Worm (Caenorhabditis elegans) whole organism, L3 larva: ENCODE results near the gene plrg-1.

Experiments used
- R02D3.7 ChIP-seq: fragments of 150-350 bp; optimal IDR thresholded peaks from 2 replicates; lab custom pipeline; 2014; ENCODE audit warnings: missing biosample characterization, missing genetic modification characterization
- ZK546.5 ChIP-seq: sonication (generic microtip); optimal IDR thresholded peaks from 2 replicates; lab custom pipeline; 2017; ENCODE audit warnings: missing biosample characterization, missing genetic modification characterization
- aly-2 ChIP-seq: fragments of 150-350 bp; optimal IDR thresholded peaks from 2 replicates; lab custom pipeline; 2014; ENCODE audit warnings: missing biosample characterization, missing genetic modification characterization
- ama-1 ChIP-seq: fragments of 150-350 bp; optimal IDR thresholded peaks from 2 replicates; lab custom pipeline; 2018
- ceh-16 ChIP-seq: sonication (generic microtip); optimal IDR thresholded peaks from 2 replicates; lab custom pipeline; 2017; ENCODE audit warnings: missing biosample characterization, missing genetic modification characterization
- ceh-28 ChIP-seq: fragments of 150-350 bp; optimal IDR thresholded peaks from 2 replicates; lab custom pipeline; 2014; ENCODE audit warnings: missing biosample characterization, missing genetic modification reagents, missing genetic modification characterization
- ceh-9 ChIP-seq: sonication (generic microtip); optimal IDR thresholded peaks from 2 replicates; lab custom pipeline; 2018; ENCODE audit warnings: missing biosample characterization, missing genetic modification characterization
- daf-12 ChIP-seq: fragments of 150-350 bp; optimal IDR thresholded peaks from 2 replicates; lab custom pipeline; 2014; ENCODE audit warnings: missing biosample characterization, missing genetic modification reagents, missing genetic modification characterization
- egl-5 ChIP-seq: fragments of 150-350 bp; optimal IDR thresholded peaks from 2 replicates; lab custom pipeline; 2017; ENCODE audit warnings: missing biosample characterization, missing genetic modification reagents, missing genetic modification characterization, inconsistent platforms
- elt-1 ChIP-seq: fragments of 150-350 bp; optimal IDR thresholded peaks from 2 replicates; lab custom pipeline; 2014; ENCODE audit warnings: missing biosample characterization, missing genetic modification characterization
- elt-2 ChIP-seq: sonication (generic microtip); optimal IDR thresholded peaks from 2 replicates; lab custom pipeline; 2016; ENCODE audit warnings: missing genetic modification reagents, mild to moderate bottlenecking, missing genetic modification characterization, missing compliant biosample characterization
- fkh-10 ChIP-seq: sonication (generic microtip); optimal IDR thresholded peaks from 2 replicates; lab custom pipeline; 2017; ENCODE audit warnings: missing biosample characterization, missing genetic modification reagents, missing genetic modification characterization
- fkh-2 ChIP-seq: fragments of 150-350 bp; optimal IDR thresholded peaks from 2 replicates; lab custom pipeline; 2014; ENCODE audit warnings: missing biosample characterization, missing genetic modification reagents, missing genetic modification characterization
- jun-1 ChIP-seq: fragments of 150-350 bp; optimal IDR thresholded peaks from 2 replicates; lab custom pipeline; 2014; ENCODE audit warnings: missing biosample characterization, missing genetic modification reagents, missing genetic modification characterization
- lin-15B ChIP-seq: fragments of 150-350 bp; optimal IDR thresholded peaks from 2 replicates; lab custom pipeline; 2014; ENCODE audit warnings: missing biosample characterization, missing genetic modification characterization
- lin-39 ChIP-seq: fragments of 150-350 bp; optimal IDR thresholded peaks from 2 replicates; lab custom pipeline; 2018; ENCODE audit warnings: missing biosample characterization, missing genetic modification reagents, missing genetic modification characterization
- lsy-12 ChIP-seq: sonication (generic microtip); optimal IDR thresholded peaks from 2 replicates; lab custom pipeline; 2016; ENCODE audit warnings: mild to moderate bottlenecking, missing genetic modification characterization, missing compliant biosample characterization
- mdl-1 ChIP-seq: fragments of 150-350 bp; optimal IDR thresholded peaks from 2 replicates; lab custom pipeline; 2014; ENCODE audit warnings: missing biosample characterization, missing genetic modification characterization
- nfya-1 ChIP-seq: sonication (generic microtip); optimal IDR thresholded peaks from 2 replicates; lab custom pipeline; 2017; ENCODE audit warnings: missing genetic modification characterization, mild to moderate bottlenecking, missing compliant biosample characterization, antibody characterized with exemption, moderate library complexity; ENCODE audit not compliant: insufficient read depth
- nhr-12 ChIP-seq: fragments of 150-350 bp; optimal IDR thresholded peaks from 2 replicates; lab custom pipeline; 2014; ENCODE audit warnings: missing biosample characterization, missing genetic modification characterization
- nhr-23 ChIP-seq: fragments of 150-350 bp; optimal IDR thresholded peaks from 2 replicates; lab custom pipeline; 2014; ENCODE audit warnings: missing biosample characterization, missing genetic modification reagents, missing genetic modification characterization
- nhr-25 ChIP-seq: sonication (generic microtip); optimal IDR thresholded peaks from 2 replicates; lab custom pipeline; 2017; ENCODE audit warnings: missing biosample characterization, missing genetic modification characterization
- nhr-28 ChIP-seq: fragments of 150-350 bp; optimal IDR thresholded peaks from 2 replicates; lab custom pipeline; 2014; ENCODE audit warnings: missing biosample characterization, missing genetic modification characterization
- nhr-43 ChIP-seq: sonication (generic microtip); optimal IDR thresholded peaks from 2 replicates; lab custom pipeline; 2016; ENCODE audit warnings: mild to moderate bottlenecking, missing genetic modification characterization, missing compliant biosample characterization; ENCODE audit not compliant: poor library complexity, severe bottlenecking
- nhr-76 ChIP-seq: fragments of 150-350 bp; sonication (generic microtip); optimal IDR thresholded peaks from 5 replicates; lab custom pipeline; 2014; ENCODE audit warnings: missing biosample characterization, missing genetic modification characterization
- pqm-1 ChIP-seq: fragments of 150-350 bp; optimal IDR thresholded peaks from 2 replicates; lab custom pipeline; 2017; ENCODE audit warnings: missing biosample characterization, missing genetic modification characterization, inconsistent platforms
- sea-2 ChIP-seq: fragments of 150-350 bp; sonication (generic microtip); optimal IDR thresholded peaks from 4 replicates; lab custom pipeline; 2014; ENCODE audit warnings: missing biosample characterization, missing genetic modification reagents, missing genetic modification characterization
- skn-1 ChIP-seq: fragments of 150-350 bp; optimal IDR thresholded peaks from 2 replicates; lab custom pipeline; 2014; ENCODE audit warnings: missing biosample characterization, missing genetic modification characterization
- tbx-2 ChIP-seq: sonication (generic microtip); optimal IDR thresholded peaks from 2 replicates; lab custom pipeline; 2016; ENCODE audit warnings: mild to moderate bottlenecking, missing genetic modification characterization, missing compliant biosample characterization
- unc-39 ChIP-seq: sonication (generic microtip); optimal IDR thresholded peaks from 4 replicates; lab custom pipeline; 2017; ENCODE audit warnings: missing biosample characterization, missing genetic modification characterization
- unc-62 ChIP-seq: fragments of 150-350 bp; sonication (generic microtip); optimal IDR thresholded peaks from 4 replicates; lab custom pipeline; 2014; ENCODE audit warnings: missing biosample characterization, missing genetic modification reagents, missing genetic modification characterization
- zag-1 ChIP-seq: fragments of 150-350 bp; optimal IDR thresholded peaks from 2 replicates; lab custom pipeline; 2014; ENCODE audit warnings: missing biosample characterization, missing genetic modification characterization
- ztf-11 ChIP-seq: fragments of 150-350 bp; optimal IDR thresholded peaks from 2 replicates; lab custom pipeline; 2014; ENCODE audit warnings: missing biosample characterization, missing genetic modification characterization
- ztf-4 ChIP-seq: fragments of 150-350 bp; optimal IDR thresholded peaks from 2 replicates; lab custom pipeline; 2014; ENCODE audit warnings: missing biosample characterization, missing genetic modification characterization

plrg-1 gene

ce11 chrV:10832862-10833261 lies 25.1 kb upstream of the plrg-1 start:
- TF ChIP-seq nhr-76 (tag; lab: Kevin White, UChicago) (no peak), ZK546.5 (tag; lab: Kevin White, UChicago) (no peak), nhr-43 (no peak), unc-39 (tag; lab: Kevin White, UChicago) (no peak), egl-5 (tag; lab: Kevin White, UChicago) (no peak), ceh-28 (no peak), aly-2 (tag; lab: Kevin White, UChicago) (no peak), ztf-4 (tag; lab: Kevin White, UChicago) (no peak), lin-39 (tag; lab: Kevin White, UChicago) (no peak), unc-62 (GFP tag; lab: Kevin White, UChicago) (no peak), daf-12 (tag; lab: Kevin White, UChicago) (no peak), skn-1 (tag; lab: Kevin White, UChicago) (no peak), jun-1 (tag; lab: Kevin White, UChicago) (no peak), zag-1 (tag; lab: Kevin White, UChicago) (no peak), ceh-9 (tag; lab: Kevin White, UChicago) (no peak), nhr-12 (no peak), ama-1 (lab: Kevin White, UChicago) (no peak), nfya-1 (tag; lab: Kevin White, UChicago) (no peak), nhr-28 (no peak), lsy-12 (no peak)

ce11 chrV:10824711-10825110 lies 17.0 kb upstream of the plrg-1 start, which contains the start of gene nrx-1:
nrx-1 (plus strand) TSS chrV:10825011.
- TF ChIP-seq nhr-76 (tag; lab: Kevin White, UChicago): no peak

ce11 chrV:10818498-10818897 lies 10.8 kb upstream of the plrg-1 start:
- no peak for TF ChIP-seq lin-39 (tag; lab: Kevin White, UChicago)
- TF ChIP-seq daf-12 (tag; lab: Kevin White, UChicago): no peak
- no peak for TF ChIP-seq ztf-11

- TF ChIP-seq fkh-10 (GFP tag; lab: Kevin White, UChicago) (peak; percentile 25), skn-1 (tag; lab: Kevin White, UChicago) (no peak)
Measured at ce11 chrV:10816831-10817230, 9.1 kb upstream of the plrg-1 start.

- TF ChIP-seq ceh-16 (tag; lab: Kevin White, UChicago) (no peak), tbx-2 (tag; lab: Kevin White, UChicago) (no peak), nhr-23 (tag; lab: Kevin White, UChicago) (no peak), mdl-1 (tag; lab: Kevin White, UChicago) (no peak), nhr-25 (no peak), ztf-4 (tag; lab: Kevin White, UChicago) (no peak), ceh-9 (tag; lab: Kevin White, UChicago) (no peak), sea-2 (GFP tag; lab: Kevin White, UChicago) (no peak), elt-1 (tag; lab: Kevin White, UChicago) (no peak), nhr-12 (no peak), nhr-43 (no peak), fkh-2 (tag; lab: Kevin White, UChicago) (no peak), unc-39 (tag; lab: Kevin White, UChicago) (no peak), elt-2 (no peak), nhr-76 (tag; lab: Kevin White, UChicago) (no peak), skn-1 (tag; lab: Kevin White, UChicago) (no peak), ceh-28 (no peak)
Measured at ce11 chrV:10814333-10814732, 6.6 kb upstream of the plrg-1 start.

ce11 chrV:10813425-10814156 lies 5.9 kb upstream of the plrg-1 start, which contains the start of the genes C29A12.1 and lig-1:
C29A12.1 (minus strand) TSS chrV:10813487.
lig-1 (plus strand) TSS chrV:10814106.
- peak; percentile 44 for TF ChIP-seq lin-15B (tag; lab: Kevin White, UChicago)
- peak; percentile 34 for TF ChIP-seq nhr-25
- TF ChIP-seq lin-39 (tag; lab: Kevin White, UChicago): no peak
- no peak for TF ChIP-seq egl-5 (tag; lab: Kevin White, UChicago)
- TF ChIP-seq nfya-1 (tag; lab: Kevin White, UChicago): peak; percentile 36
- TF ChIP-seq unc-62 (GFP tag; lab: Kevin White, UChicago): no peak
- TF ChIP-seq R02D3.7 (tag; lab: Kevin White, UChicago): no peak
- no peak for TF ChIP-seq mdl-1 (tag; lab: Kevin White, UChicago)
- TF ChIP-seq elt-2: peak; percentile 4
- no peak for TF ChIP-seq pqm-1 (tag; lab: Kevin White, UChicago)
- TF ChIP-seq ZK546.5 (tag; lab: Kevin White, UChicago): no peak
